Fruit fly (Drosophila melanogaster): Measurements from ENCODE around the gene Pino.

The Pino gene

DNA sequence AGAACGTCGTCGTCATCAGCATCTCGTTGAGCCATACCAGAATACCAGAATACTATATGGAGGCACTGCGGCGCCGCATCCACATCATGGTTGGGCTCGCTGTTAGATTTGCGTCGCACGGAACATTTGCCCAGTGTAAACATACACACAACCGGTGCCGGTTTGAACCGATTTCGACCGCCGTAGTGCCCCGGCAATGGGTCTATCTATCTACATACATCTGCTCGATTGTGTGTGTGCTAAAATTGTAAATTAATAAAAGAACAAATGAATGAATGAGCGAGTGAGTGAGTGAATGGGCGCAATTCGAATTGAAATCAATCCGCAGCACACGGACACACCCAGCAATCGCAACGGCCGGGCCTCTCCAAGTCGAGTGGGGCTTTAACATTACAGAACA lies 3.3 kb downstream of the Pino start:
- peak; percentile 100 for TF ChIP-seq cic (GFP tag; optimal IDR thresholded peaks at IDR 0.05)
- TF ChIP-seq CG5204 (GFP tag; optimal IDR thresholded peaks at IDR 0.05), result no peak
- peak; percentile 59 for TF ChIP-seq kay (GFP tag; ENCODE audit: borderline replicate concordance)
- peak; percentile 44 for TF ChIP-seq CG33017 (tag; optimal IDR thresholded peaks at IDR 0.05)

DNA sequence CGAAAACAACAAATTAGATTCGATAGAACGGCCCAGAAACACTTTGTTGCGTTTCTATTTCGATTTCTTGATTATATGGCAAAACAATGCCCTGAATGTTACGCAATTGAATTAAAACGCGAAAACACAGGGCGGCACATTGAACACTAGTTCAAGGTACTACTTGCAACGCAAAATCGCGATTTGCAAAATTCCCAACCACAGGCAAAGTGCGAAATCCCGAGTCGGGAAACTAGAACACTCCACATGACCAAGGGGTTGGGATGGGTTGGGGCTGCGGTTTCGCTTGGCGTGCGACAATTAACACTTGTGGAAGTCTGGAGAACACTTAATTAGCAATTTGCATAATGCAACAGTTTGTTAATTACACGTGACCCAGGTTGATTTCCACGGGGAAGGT lies 4.5 kb downstream of the Pino start:
- no peak for TF ChIP-seq ovo (GFP tag; optimal IDR thresholded peaks at IDR 0.05)
- peak; percentile 92 for TF ChIP-seq CG12768 (GFP tag; optimal IDR thresholded peaks at IDR 0.05)
- peak; percentile 17 for TF ChIP-seq CG7045 (GFP tag; optimal IDR thresholded peaks at IDR 0.05)
- no peak for TF ChIP-seq cnc (optimal IDR thresholded peaks at IDR 0.05)
- TF ChIP-seq Mnt (GFP tag; optimal IDR thresholded peaks at IDR 0.05), result no peak
- peak; percentile 34 for TF ChIP-seq Clk (GFP tag; optimal IDR thresholded peaks at IDR 0.05)
- TF ChIP-seq CG1620 (GFP tag; optimal IDR thresholded peaks at IDR 0.05), result no peak
- no peak for TF ChIP-seq kay (GFP tag; ENCODE audit: borderline replicate concordance)
- peak; percentile 41 for TF ChIP-seq CG33017 (tag; optimal IDR thresholded peaks at IDR 0.05)
- TF ChIP-seq toe (GFP tag; optimal IDR thresholded peaks at IDR 0.05), result no peak
- TF ChIP-seq CG5204 (GFP tag; optimal IDR thresholded peaks at IDR 0.05), result no peak
- TF ChIP-seq pad (GFP tag; optimal IDR thresholded peaks at IDR 0.05), result no peak
- no peak for TF ChIP-seq cic (GFP tag; optimal IDR thresholded peaks at IDR 0.05)
- peak; percentile 36 for TF ChIP-seq tj (GFP tag; optimal IDR thresholded peaks at IDR 0.05)
- no peak for TF ChIP-seq CG11617 (GFP tag; optimal IDR thresholded peaks at IDR 0.05)
- TF ChIP-seq Hr96 (GFP tag; optimal IDR thresholded peaks at IDR 0.05), result no peak
- no peak for TF ChIP-seq Crg-1 (GFP tag; optimal IDR thresholded peaks at IDR 0.05)
- TF ChIP-seq CG14711 (tag; optimal IDR thresholded peaks at IDR 0.05), result no peak
- no peak for TF ChIP-seq CG7101 (tag; optimal IDR thresholded peaks at IDR 0.05)
- no peak for TF ChIP-seq bab1 (GFP tag; optimal IDR thresholded peaks at IDR 0.05)

DNA sequence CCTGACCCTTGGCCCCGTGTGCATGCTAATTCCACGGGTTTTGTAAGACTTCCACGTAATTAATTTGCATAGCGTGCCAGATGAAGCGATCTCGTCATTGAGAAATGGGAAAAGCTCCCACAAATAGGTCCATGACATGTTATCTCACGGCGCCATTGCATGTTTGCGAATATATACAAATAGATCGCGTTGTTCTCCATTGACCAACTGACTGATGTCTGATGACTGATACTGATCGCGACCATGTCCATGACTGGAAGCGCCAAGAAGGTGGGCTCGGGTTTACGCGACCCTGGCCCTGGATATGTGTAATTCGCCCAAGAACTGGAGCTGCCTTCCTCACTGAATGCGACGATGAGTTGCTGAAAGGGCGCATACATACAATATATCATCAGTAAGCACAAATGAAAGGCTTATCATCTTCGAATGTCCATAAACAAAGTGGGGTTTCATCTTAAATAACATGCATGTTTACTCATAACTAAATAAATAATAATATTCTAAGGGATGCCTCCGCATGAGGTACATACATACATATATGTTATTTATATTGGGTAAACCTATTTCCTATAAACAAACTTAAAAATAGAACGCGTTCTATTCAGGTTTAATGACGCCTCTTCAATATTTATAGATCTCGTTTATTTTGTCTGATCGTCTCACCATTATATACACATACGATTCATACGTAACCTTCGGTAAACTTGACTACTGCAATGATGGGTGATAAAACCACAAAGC lies 5.5 kb downstream of the Pino start:
- TF ChIP-seq CG1620 (GFP tag; optimal IDR thresholded peaks at IDR 0.05) (no peak), Mnt (GFP tag; optimal IDR thresholded peaks at IDR 0.05) (no peak), cic (GFP tag; optimal IDR thresholded peaks at IDR 0.05) (peak; percentile 70), kay (GFP tag; ENCODE audit: borderline replicate concordance) (no peak), Hr96 (GFP tag; optimal IDR thresholded peaks at IDR 0.05) (no peak), CG33017 (tag; optimal IDR thresholded peaks at IDR 0.05) (peak; percentile 30), pad (GFP tag; optimal IDR thresholded peaks at IDR 0.05) (peak; percentile 36), cnc (optimal IDR thresholded peaks at IDR 0.05) (no peak), ovo (GFP tag; optimal IDR thresholded peaks at IDR 0.05) (peak; percentile 67), CG11617 (GFP tag; optimal IDR thresholded peaks at IDR 0.05) (no peak), tj (GFP tag; optimal IDR thresholded peaks at IDR 0.05) (no peak), bab1 (GFP tag; optimal IDR thresholded peaks at IDR 0.05) (no peak), toe (GFP tag; optimal IDR thresholded peaks at IDR 0.05) (peak; percentile 6), CG14711 (tag; optimal IDR thresholded peaks at IDR 0.05) (peak; percentile 30), Crg-1 (GFP tag; optimal IDR thresholded peaks at IDR 0.05) (no peak), CG12768 (GFP tag; optimal IDR thresholded peaks at IDR 0.05) (no peak), CG7101 (tag; optimal IDR thresholded peaks at IDR 0.05) (peak; percentile 76), CG5204 (GFP tag; optimal IDR thresholded peaks at IDR 0.05) (no peak), CG7045 (GFP tag; optimal IDR thresholded peaks at IDR 0.05) (peak; percentile 64), Clk (GFP tag; optimal IDR thresholded peaks at IDR 0.05) (no peak)

DNA sequence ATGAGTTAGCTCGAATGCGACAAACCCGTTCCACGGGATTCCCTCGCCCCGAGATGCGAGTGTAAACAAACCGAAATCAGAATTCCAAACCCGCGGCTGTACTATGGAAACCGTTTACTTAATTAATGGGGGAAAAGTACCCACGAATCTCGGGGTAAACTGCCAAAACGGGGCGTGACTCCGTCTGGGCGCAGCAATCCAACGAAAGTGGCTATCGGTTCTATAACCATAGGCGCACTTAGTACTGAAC lies 6.1 kb downstream of the Pino start:
- TF ChIP-seq CG7101 (tag; optimal IDR thresholded peaks at IDR 0.05) (no peak), ovo (GFP tag; optimal IDR thresholded peaks at IDR 0.05) (peak; percentile 45)

DNA sequence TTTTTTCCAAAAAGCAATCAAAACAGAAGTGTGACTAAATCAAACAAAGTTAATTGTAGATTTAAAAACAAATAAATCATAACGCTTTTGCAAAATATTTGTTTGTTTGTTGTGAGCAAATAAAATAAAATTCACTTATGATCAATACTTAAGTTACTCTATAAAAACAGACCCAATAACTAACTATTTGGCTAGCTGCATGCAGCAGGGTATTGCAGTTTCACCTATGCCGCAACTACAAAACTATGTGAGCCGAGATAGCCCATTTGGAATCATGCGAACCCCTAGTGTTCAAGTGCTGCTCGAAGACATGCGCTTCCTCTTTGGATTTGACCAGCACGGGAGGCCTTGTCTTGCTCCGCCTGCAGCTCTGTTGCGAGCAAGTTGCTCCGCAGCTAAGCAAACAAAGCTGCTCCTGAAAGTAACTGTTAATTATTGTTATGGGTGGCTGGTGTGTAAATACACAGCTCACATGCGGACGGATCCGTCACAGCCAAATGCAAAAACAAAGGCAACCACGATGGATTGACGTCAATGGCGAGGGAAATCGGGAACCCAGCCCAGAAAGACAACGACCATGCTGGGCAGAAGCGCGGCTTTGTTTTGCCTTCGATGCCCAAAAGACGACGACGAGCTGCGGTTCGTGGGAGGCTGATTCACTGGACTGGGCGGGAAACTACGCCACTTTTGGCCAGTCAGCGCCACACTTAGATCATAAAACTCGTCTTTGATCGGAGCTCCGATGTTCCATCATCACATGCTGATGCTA lies 6.6 kb downstream of the Pino start:
- TF ChIP-seq Clk (GFP tag; optimal IDR thresholded peaks at IDR 0.05) (peak; percentile 2), CG5204 (GFP tag; optimal IDR thresholded peaks at IDR 0.05) (peak; percentile 7), Crg-1 (GFP tag; optimal IDR thresholded peaks at IDR 0.05) (peak; percentile 58), CG14711 (tag; optimal IDR thresholded peaks at IDR 0.05) (no peak), CG7101 (tag; optimal IDR thresholded peaks at IDR 0.05) (peak; percentile 2)

DNA sequence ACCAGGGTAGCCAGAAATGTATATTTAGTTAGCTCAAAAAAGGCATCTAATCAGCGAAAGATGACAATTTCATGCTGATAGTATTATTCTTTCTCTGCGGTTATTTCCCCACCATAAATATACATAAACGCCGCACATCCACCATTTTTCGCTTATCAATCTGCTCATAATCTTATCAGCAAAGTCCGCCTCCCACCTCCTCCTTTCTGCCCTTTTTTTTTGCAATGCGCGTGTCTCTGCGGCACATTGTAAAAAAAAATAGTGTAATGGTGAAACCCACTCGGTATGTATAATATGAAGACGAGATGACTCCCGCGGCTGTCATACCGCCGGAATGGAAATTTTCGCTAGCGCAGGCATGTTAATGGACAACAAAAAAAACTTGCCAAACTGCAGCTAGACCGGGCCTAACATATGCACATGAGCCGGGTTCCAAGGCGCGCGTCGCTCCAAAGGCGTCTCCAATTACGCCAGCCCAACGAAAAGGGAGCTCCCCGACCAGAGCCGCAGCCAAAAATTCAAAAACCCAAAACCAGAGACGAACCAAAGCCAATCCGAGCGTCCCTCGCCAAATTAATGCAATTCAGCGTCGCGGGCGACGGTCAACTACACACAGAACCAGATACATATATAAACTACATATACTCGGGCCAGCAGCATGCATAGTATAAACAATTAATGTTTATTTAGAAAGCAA lies 8.4 kb downstream of the Pino start:
- TF ChIP-seq tj (GFP tag; optimal IDR thresholded peaks at IDR 0.05), result peak; percentile 100
- peak; percentile 51 for TF ChIP-seq cic (GFP tag; optimal IDR thresholded peaks at IDR 0.05)
- peak; percentile 20 for TF ChIP-seq Mnt (GFP tag; optimal IDR thresholded peaks at IDR 0.05)
- TF ChIP-seq CG7045 (GFP tag; optimal IDR thresholded peaks at IDR 0.05), result no peak
- TF ChIP-seq CG7101 (tag; optimal IDR thresholded peaks at IDR 0.05), result no peak
- no peak for TF ChIP-seq Hr96 (GFP tag; optimal IDR thresholded peaks at IDR 0.05)
- TF ChIP-seq CG5204 (GFP tag; optimal IDR thresholded peaks at IDR 0.05), result no peak

Data from whole organism, adult.